Fruit fly (Drosophila melanogaster) whole organism, embryonic: ENCODE data around the gene CG17321.

Source experiments
- CG10321 ChIP-seq: fragments of 200-800 bp; sonication (Bioruptor generic); IDR thresholded peaks from 2 replicates; pipeline ENCODE4 v1.3.6; 2022; ENCODE audit warnings: missing biosample characterization, missing genetic modification characterization
- Sin3A ChIP-seq: fragments of >200 bp; optimal IDR thresholded peaks from 2 replicates; lab custom pipeline; 2018
- ftz-f1 ChIP-seq: fragments of 200-800 bp; sonication (Bioruptor generic); optimal IDR thresholded peaks from 2 replicates; lab custom pipeline; 2016; ENCODE audit warnings: missing biosample characterization, missing genetic modification characterization
- fu2 ChIP-seq: fragments of 200-800 bp; sonication (Bioruptor generic); optimal IDR thresholded peaks from 2 replicates; lab custom pipeline; 2016; ENCODE audit warnings: missing biosample characterization, missing genetic modification characterization
- gce ChIP-seq: fragments of 200-800 bp; sonication (Bioruptor generic); IDR thresholded peaks from 3 replicates; pipeline ENCODE4 v1.3.6; 2022; ENCODE audit warnings: missing biosample characterization, missing genetic modification characterization
- odd ChIP-seq: fragments of 200-800 bp; sonication (Bioruptor generic); optimal IDR thresholded peaks from 2 replicates; lab custom pipeline; 2017; ENCODE audit warnings: missing biosample characterization, mild to moderate bottlenecking, missing genetic modification characterization

dm6 chr2L:18890087-18890486 is 45.1 kb downstream of the CG17321 start:
- TF ChIP-seq odd (GFP tag; lab: Kevin White, UChicago) (peak; percentile 5), fu2 (GFP tag; lab: Kevin White, UChicago) (no peak), gce (peak; percentile 53; the same call in 1 of the 3 replicates), ftz-f1 (GFP tag; lab: Kevin White, UChicago) (no peak), CG10321 (GFP tag; lab: Robert Waterston, UW) (no peak), Sin3A (lab: Kevin White, UChicago) (no peak)
